Worm (Caenorhabditis elegans) whole organism, late embryonic: ENCODE results near the gene C25E10.7.

Source experiments
- C08G9.2 ChIP-seq: sonication (generic microtip); optimal IDR thresholded peaks from 2 replicates; lab custom pipeline; 2016; ENCODE audit warnings: mild to moderate bottlenecking, missing genetic modification characterization, moderate library complexity, missing compliant biosample characterization
- F13H6.1 ChIP-seq: sonication (generic microtip); optimal IDR thresholded peaks from 2 replicates; lab custom pipeline; 2016; ENCODE audit warnings: missing genetic modification characterization, missing compliant biosample characterization
- K09A11.1 ChIP-seq: sonication (generic microtip); optimal IDR thresholded peaks from 2 replicates; lab custom pipeline; 2017; ENCODE audit warnings: antibody characterized with exemption, mild to moderate bottlenecking, missing genetic modification characterization, missing compliant biosample characterization; ENCODE audit not compliant: insufficient read depth
- ama-1 ChIP-seq: fragments of 150-350 bp; optimal IDR thresholded peaks from 2 replicates; lab custom pipeline; 2014
- ceh-14 ChIP-seq: sonication (generic microtip); optimal IDR thresholded peaks from 2 replicates; lab custom pipeline; 2016; ENCODE audit warnings: missing genotype, missing genetic modification characterization, missing compliant biosample characterization
- ceh-2 ChIP-seq: sonication (generic microtip); optimal IDR thresholded peaks from 2 replicates; lab custom pipeline; 2016; ENCODE audit warnings: missing genotype, missing genetic modification characterization, missing compliant biosample characterization
- ceh-22 ChIP-seq: sonication (generic microtip); optimal IDR thresholded peaks from 2 replicates; lab custom pipeline; 2017; ENCODE audit warnings: missing biosample characterization, missing genetic modification characterization
- ceh-24 ChIP-seq: sonication (generic microtip); optimal IDR thresholded peaks from 2 replicates; lab custom pipeline; 2016; ENCODE audit warnings: mild to moderate bottlenecking, missing genetic modification characterization, missing compliant biosample characterization
- ceh-48 ChIP-seq: sonication (generic microtip); optimal IDR thresholded peaks from 2 replicates; lab custom pipeline; 2016; ENCODE audit warnings: missing genetic modification characterization, inconsistent platforms, missing compliant biosample characterization
- che-1 ChIP-seq: sonication (generic microtip); optimal IDR thresholded peaks from 2 replicates; lab custom pipeline; 2016; ENCODE audit warnings: mild to moderate bottlenecking, missing genetic modification characterization, missing compliant biosample characterization
- dmd-4 ChIP-seq: sonication (generic microtip); optimal IDR thresholded peaks from 2 replicates; lab custom pipeline; 2016; ENCODE audit warnings: borderline replicate concordance, missing genetic modification characterization, missing compliant biosample characterization
- dve-1 ChIP-seq: sonication (generic microtip); optimal IDR thresholded peaks from 2 replicates; lab custom pipeline; 2017; ENCODE audit warnings: antibody characterized with exemption, mild to moderate bottlenecking, missing genetic modification characterization, missing compliant biosample characterization
- elt-4 ChIP-seq: sonication (generic microtip); optimal IDR thresholded peaks from 2 replicates; lab custom pipeline; 2016; ENCODE audit warnings: missing genetic modification characterization, missing compliant biosample characterization
- eyg-1 ChIP-seq: sonication (generic microtip); optimal IDR thresholded peaks from 2 replicates; lab custom pipeline; 2016; ENCODE audit warnings: missing genotype, missing genetic modification characterization, missing compliant biosample characterization
- hlh-15 ChIP-seq: sonication (generic microtip); optimal IDR thresholded peaks from 2 replicates; lab custom pipeline; 2016; ENCODE audit warnings: missing genetic modification characterization, missing compliant biosample characterization
- hlh-6 ChIP-seq: sonication (generic microtip); optimal IDR thresholded peaks from 2 replicates; lab custom pipeline; 2016; ENCODE audit warnings: missing genotype, missing genetic modification characterization, missing compliant biosample characterization
- nfya-1 ChIP-seq: sonication (generic microtip); optimal IDR thresholded peaks from 2 replicates; lab custom pipeline; 2017; ENCODE audit warnings: missing genetic modification characterization, mild to moderate bottlenecking, missing compliant biosample characterization, antibody characterized with exemption, moderate library complexity
- nhr-11 ChIP-seq: fragments of 150-350 bp; optimal IDR thresholded peaks from 2 replicates; lab custom pipeline; 2014; ENCODE audit warnings: missing biosample characterization, missing genetic modification characterization
- npax-4 ChIP-seq: sonication (generic microtip); optimal IDR thresholded peaks from 2 replicates; lab custom pipeline; 2016; ENCODE audit warnings: missing genetic modification characterization, missing compliant biosample characterization
- odd-2 ChIP-seq: sonication (generic microtip); optimal IDR thresholded peaks from 2 replicates; lab custom pipeline; 2017; ENCODE audit warnings: antibody characterized with exemption, mild to moderate bottlenecking, missing genetic modification characterization, missing compliant biosample characterization
- pax-1 ChIP-seq: fragments of 150-350 bp; optimal IDR thresholded peaks from 2 replicates; lab custom pipeline; 2014; ENCODE audit warnings: missing biosample characterization, missing genetic modification characterization
- pros-1 ChIP-seq: fragments of 150-350 bp; optimal IDR thresholded peaks from 2 replicates; lab custom pipeline; 2014; ENCODE audit warnings: missing biosample characterization, missing genetic modification reagents, missing genetic modification characterization
- tbx-2 ChIP-seq: sonication (generic microtip); optimal IDR thresholded peaks from 2 replicates; lab custom pipeline; 2016; ENCODE audit warnings: missing genetic modification characterization, missing compliant biosample characterization
- ttx-3 ChIP-seq: sonication (generic microtip); optimal IDR thresholded peaks from 2 replicates; lab custom pipeline; 2016; ENCODE audit warnings: missing genetic modification reagents, missing genetic modification characterization, missing compliant biosample characterization
- unc-55 ChIP-seq: sonication (generic microtip); optimal IDR thresholded peaks from 2 replicates; lab custom pipeline; 2017; ENCODE audit warnings: missing biosample characterization, missing genetic modification reagents, missing genetic modification characterization
- ztf-16 ChIP-seq: sonication (generic microtip); optimal IDR thresholded peaks from 2 replicates; lab custom pipeline; 2017; ENCODE audit warnings: missing genetic modification characterization, missing compliant biosample characterization

C25E10.7 gene

DNA sequence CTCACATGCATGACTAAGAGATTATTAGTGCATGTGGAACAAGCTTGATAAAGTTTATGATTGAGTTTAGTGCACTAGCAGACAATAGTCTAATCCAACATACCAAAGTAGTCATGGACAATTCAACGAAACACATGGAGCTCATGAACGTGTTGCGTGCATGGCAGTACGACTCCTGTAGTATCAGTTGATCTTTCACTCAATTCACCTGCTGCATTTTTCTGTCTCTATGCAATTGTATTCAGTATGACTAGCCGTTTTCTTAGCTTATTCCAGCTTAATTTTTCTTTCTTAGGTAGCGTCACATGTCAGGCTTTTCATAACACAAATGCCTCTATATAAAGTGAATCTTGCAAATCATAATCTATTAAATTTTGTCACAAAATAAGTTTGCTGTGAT lies 47.7 kb downstream of the C25E10.7 start, which contains the start of gene srx-1:
TSS of gene srx-1 (plus strand) at position 382 of the 400 bp plus-strand sequence.
- TF ChIP-seq F13H6.1 (tag; lab: Kevin White, UChicago) (no peak), eyg-1 (tag; lab: Kevin White, UChicago) (no peak), ceh-2 (no peak), hlh-6 (tag; lab: Kevin White, UChicago) (no peak), npax-4 (no peak), ceh-48 (tag; lab: Kevin White, UChicago) (no peak), dmd-4 (tag; lab: Kevin White, UChicago) (no peak), ceh-24 (tag; lab: Kevin White, UChicago) (no peak), dve-1 (tag; lab: Kevin White, UChicago) (no peak), nfya-1 (tag; lab: Kevin White, UChicago) (no peak), ttx-3 (tag; lab: Kevin White, UChicago) (no peak), C08G9.2 (tag; lab: Kevin White, UChicago) (no peak), tbx-2 (tag; lab: Kevin White, UChicago) (no peak), odd-2 (tag; lab: Kevin White, UChicago) (no peak)

DNA sequence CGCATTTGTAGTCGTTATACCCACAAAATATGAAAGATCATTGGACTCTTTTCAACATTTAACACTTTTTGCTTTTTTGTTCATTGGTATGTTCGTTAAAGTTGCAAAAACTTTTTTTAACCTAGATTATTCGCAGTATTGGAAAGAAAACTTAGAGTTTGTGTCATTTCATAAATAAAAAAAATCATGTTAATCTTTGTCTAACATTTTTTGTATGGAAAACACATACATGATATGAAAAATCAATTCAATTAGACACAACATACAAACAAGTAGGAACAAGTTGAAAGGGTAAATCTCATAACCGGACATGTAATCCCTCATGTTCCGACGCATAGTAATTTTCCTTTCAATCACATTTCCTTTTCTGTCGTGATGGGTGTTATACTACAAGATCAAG lies 49.8 kb downstream of the C25E10.7 start, which contains the start of gene F59E11.2:
TSS of gene F59E11.2 (plus strand) at position 301 of the 400 bp plus-strand sequence.
- TF ChIP-seq unc-55 (GFP tag; lab: Kevin White, UChicago) (no peak), K09A11.1 (no peak), pros-1 (tag; lab: Kevin White, UChicago) (no peak), ceh-14 (no peak), ceh-22 (no peak), che-1 (tag; lab: Kevin White, UChicago) (no peak), pax-1 (no peak), ttx-3 (tag; lab: Kevin White, UChicago) (no peak), ama-1 (lab: Kevin White, UChicago) (no peak), hlh-15 (no peak), elt-4 (no peak), npax-4 (no peak), ztf-16 (no peak), nhr-11 (tag; lab: Kevin White, UChicago) (no peak), tbx-2 (tag; lab: Kevin White, UChicago) (no peak)
